Fruit fly (Drosophila melanogaster): ENCODE measurements around the gene CG33095.

DNA sequence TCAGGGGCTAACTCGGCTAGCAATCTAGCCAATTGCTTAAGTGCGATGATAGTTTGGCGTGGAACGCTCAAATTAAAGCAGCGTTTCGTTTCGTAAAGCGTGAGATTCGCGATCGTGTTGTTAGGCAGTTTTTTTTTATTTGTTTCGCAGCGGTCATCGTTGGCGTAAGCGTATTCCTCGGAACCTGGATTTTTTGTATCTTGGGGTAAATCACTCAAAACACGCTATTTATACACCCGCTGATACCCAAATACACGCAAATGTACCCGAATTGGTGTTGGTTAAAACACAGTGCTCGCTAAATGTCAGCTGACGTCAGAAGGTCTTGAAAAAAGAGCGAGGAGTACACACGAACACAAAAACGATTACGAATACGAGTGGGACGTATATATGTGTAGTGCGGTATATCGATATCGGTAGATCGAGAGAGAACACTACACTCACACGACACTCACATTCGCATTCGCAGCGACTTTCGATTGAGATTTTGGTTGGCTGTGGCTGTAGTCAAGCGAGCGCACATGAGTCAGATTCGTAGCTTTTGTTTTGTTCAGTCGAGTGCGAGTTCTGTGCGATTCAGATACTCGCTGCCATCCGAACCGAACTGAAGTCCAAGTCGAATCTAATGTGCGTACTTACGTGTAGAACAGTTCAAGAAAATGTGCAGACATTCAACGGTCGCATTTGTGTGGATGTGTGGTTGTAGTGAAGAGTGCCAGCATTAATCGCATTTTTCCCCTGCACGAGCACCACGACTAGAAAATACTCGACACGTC lies 47.5 kb upstream of the CG33095 start:
- TF ChIP-seq usp (GFP tag; optimal IDR thresholded peaks at IDR 0.05) (no peak), pan (optimal IDR thresholded peaks at IDR 0.05) (no peak), psq (optimal IDR thresholded peaks at IDR 0.05) (no peak), CG8478 (optimal IDR thresholded peaks at IDR 0.05) (no peak), Dll (optimal IDR thresholded peaks at IDR 0.05) (no peak), EcR (GFP tag; optimal IDR thresholded peaks at IDR 0.05) (no peak)
